Fruit fly (Drosophila melanogaster): Measurements from ENCODE around the gene CG6171.

Gene CG6171

DNA sequence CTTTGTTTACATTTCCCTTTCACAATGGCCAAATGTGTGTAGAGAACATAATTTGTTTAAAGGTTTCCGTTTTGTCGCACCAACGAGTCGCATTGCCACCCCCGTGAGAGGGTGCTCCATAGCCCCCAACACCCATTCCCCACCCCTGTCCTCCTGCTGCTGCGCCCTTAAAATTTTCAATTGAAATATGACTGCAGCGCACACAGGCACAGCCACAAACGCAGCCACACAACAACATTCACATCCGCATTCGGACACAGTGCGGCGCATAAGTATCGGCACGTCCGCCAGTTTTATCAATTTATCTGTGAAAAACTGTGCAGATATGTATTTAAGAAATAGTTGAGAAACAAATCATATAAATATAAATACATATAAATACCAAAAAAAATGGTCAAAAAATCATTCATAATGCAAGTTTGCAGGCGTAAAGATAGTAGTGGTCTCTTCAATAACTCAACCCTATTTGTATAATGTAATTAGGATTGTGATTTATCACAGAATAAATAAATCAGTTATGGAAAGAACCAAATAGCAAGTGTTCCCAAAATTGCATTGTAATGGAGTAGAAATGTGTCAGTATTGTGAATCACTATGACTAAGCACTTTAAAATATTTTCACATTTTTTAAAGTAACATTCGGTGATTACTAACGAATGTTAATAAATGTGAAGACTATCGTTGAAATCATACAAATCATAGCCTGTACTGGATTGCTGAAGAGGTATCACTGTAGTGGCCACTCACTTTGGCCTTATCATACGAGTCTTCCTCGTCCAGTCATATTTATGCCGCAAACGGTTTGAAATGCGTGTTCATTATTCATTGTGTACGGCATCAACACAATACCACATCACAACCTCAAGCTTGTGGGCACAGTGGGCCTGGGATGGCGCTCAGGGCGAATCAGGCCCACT is 46.4 kb upstream of the CG6171 start (continued):
- TF ChIP-seq CG4707 (GFP tag; optimal IDR thresholded peaks at IDR 0.05): peak; percentile 95
- TF ChIP-seq CG18262 (tag; optimal IDR thresholded peaks at IDR 0.05): peak; percentile 14
- TF ChIP-seq Gug (GFP tag; IDR thresholded peaks at IDR 0.05): 0 out of 4 replicates have a peak, but pooled peaks have one; percentile 3
- TF ChIP-seq Ets65A (GFP tag): peak; percentile 66
- TF ChIP-seq btn (GFP tag; optimal IDR thresholded peaks at IDR 0.05): no peak
- no peak for TF ChIP-seq p53 (GFP tag; optimal IDR thresholded peaks at IDR 0.05)
- TF ChIP-seq br (optimal IDR thresholded peaks at IDR 0.05): no peak
- TF ChIP-seq emc (GFP tag; optimal IDR thresholded peaks at IDR 0.05): no peak
- TF ChIP-seq croc (GFP tag; conservative IDR thresholded peaks at IDR 0.05): no peak
- no peak for TF ChIP-seq psq (GFP tag; optimal IDR thresholded peaks at IDR 0.05)
- no peak for TF ChIP-seq Six4 (GFP tag; optimal IDR thresholded peaks at IDR 0.05)
- TF ChIP-seq CG13624 (GFP tag; optimal IDR thresholded peaks at IDR 0.05): no peak
- TF ChIP-seq disco-r (GFP tag; optimal IDR thresholded peaks at IDR 0.05): no peak
- no peak for TF ChIP-seq fd64A (GFP tag; optimal IDR thresholded peaks at IDR 0.05)
- peak; percentile 25 for TF ChIP-seq gem (tag; optimal IDR thresholded peaks at IDR 0.05)
- no peak for TF ChIP-seq CG3995 (GFP tag; optimal IDR thresholded peaks at IDR 0.05)
- TF ChIP-seq CG14014 (GFP tag; IDR thresholded peaks at IDR 0.05): no peak
- TF ChIP-seq dan (GFP tag; IDR thresholded peaks at IDR 0.05): no peak
- TF ChIP-seq GATAe (GFP tag; conservative IDR thresholded peaks at IDR 0.05): no peak
- no peak for TF ChIP-seq lab (GFP tag; optimal IDR thresholded peaks at IDR 0.05)
- no peak for TF ChIP-seq knrl (GFP tag; IDR thresholded peaks at IDR 0.05; ENCODE audit: partially characterized antibody)
- TF ChIP-seq CG16863 (GFP tag; optimal IDR thresholded peaks at IDR 0.05): no peak
- 0 out of 3 replicates have a peak, but pooled peaks have one; percentile 12 for TF ChIP-seq dysf (GFP tag; IDR thresholded peaks at IDR 0.05)
- TF ChIP-seq lov (optimal IDR thresholded peaks at IDR 0.05): no peak
- no peak for TF ChIP-seq lov (GFP tag; IDR thresholded peaks at IDR 0.05)
- no peak for TF ChIP-seq CG4360 (GFP tag; IDR thresholded peaks at IDR 0.05)
- TF ChIP-seq caup (GFP tag; optimal IDR thresholded peaks at IDR 0.05; ENCODE audit: severe bottlenecking): no peak
- TF ChIP-seq CG34224 (GFP tag; IDR thresholded peaks at IDR 0.05; ENCODE audit: partially characterized antibody): no peak
- no peak for TF ChIP-seq unc-4 (GFP tag; IDR thresholded peaks at IDR 0.05; ENCODE audit: partially characterized antibody)
- no peak for TF ChIP-seq NFAT (GFP tag; IDR thresholded peaks at IDR 0.05)
- TF ChIP-seq BEAF-32 (GFP tag; optimal IDR thresholded peaks at IDR 0.05): no peak
- 0 out of 3 replicates have a peak, but pooled peaks have one; percentile 12 for TF ChIP-seq sr (GFP tag; IDR thresholded peaks at IDR 0.05)
- TF ChIP-seq CG3407 (GFP tag; optimal IDR thresholded peaks at IDR 0.05): no peak
- no peak for TF ChIP-seq gt (GFP tag; IDR thresholded peaks at IDR 0.05)
- TF ChIP-seq CG4328 (GFP tag; optimal IDR thresholded peaks at IDR 0.05): no peak
- TF ChIP-seq crp (GFP tag; optimal IDR thresholded peaks at IDR 0.05): no peak
- no peak for TF ChIP-seq bcd (GFP tag; optimal IDR thresholded peaks at IDR 0.05)
- TF ChIP-seq CG10543 (GFP tag; optimal IDR thresholded peaks at IDR 0.05): no peak
- TF ChIP-seq CG14965 (GFP tag; optimal IDR thresholded peaks at IDR 0.05; ENCODE audit: borderline replicate concordance): no peak
- no peak for TF ChIP-seq Ada2b (GFP tag; IDR thresholded peaks at IDR 0.05)
- no peak for TF ChIP-seq CG14860 (GFP tag; IDR thresholded peaks at IDR 0.05; ENCODE audit: partially characterized antibody)
- TF ChIP-seq CG12155 (GFP tag; optimal IDR thresholded peaks at IDR 0.05): no peak
- TF ChIP-seq MTF-1 (GFP tag; optimal IDR thresholded peaks at IDR 0.05; ENCODE audit: borderline replicate concordance): no peak
- peak; percentile 33; the same call in 1 of the 2 replicates for TF ChIP-seq Ptx1 (GFP tag; IDR thresholded peaks at IDR 0.05)
- no peak for TF ChIP-seq Aef1 (GFP tag; IDR thresholded peaks at IDR 0.05)
- no peak for TF ChIP-seq CG4730 (GFP tag; IDR thresholded peaks at IDR 0.05)
- no peak for TF ChIP-seq CG2889 (GFP tag; IDR thresholded peaks at IDR 0.05)
- TF ChIP-seq CG14710 (tag; optimal IDR thresholded peaks at IDR 0.05): no peak
- TF ChIP-seq CG9437 (GFP tag; optimal IDR thresholded peaks at IDR 0.05): peak; percentile 2

Data from whole organism, embryonic.